ENCODE assay signal across 6 fruit fly cellular contexts in the genomic region with DNA sequence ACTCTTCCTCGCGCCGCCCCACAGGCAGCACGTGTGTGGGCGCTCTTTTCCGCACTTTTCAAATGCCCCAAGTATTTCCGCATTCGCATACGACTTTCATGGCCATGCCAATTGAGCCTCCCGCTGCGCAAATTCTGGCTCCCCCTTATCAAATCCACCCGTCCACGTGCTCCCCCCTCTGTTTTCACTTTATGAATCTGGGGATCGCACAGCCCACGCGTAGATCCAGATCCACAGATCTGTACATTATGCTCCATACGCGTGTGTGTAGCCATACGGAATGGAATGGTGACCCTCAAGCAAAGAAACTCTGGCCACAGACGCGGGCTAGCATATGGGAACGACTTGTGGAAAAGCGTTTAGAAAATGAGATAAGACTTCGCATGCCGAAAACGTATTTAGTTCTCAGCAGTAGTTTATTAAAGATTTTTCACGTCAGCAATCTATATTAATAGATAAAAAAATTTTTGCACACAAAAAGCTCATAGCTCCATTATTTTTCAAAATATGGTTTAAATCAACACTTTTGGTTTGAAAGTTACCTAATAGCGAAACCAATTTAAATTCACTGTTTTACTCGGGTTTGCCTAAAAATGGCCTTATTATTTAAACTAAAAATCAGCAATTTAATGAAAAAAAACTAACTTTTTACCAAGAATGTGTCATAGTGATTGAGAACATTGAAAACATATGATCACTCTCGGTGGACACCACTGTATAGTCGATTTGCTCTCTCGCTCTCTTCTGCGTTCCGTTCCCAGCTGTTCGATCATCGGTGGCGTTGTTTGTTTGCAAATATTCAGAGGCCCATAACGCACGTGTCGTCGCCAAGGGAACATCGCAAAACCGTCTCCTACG.
A peak's percentile ranks its signal among the peaks of the same experiment; 100 is the strongest.
TF ChIP-seq lines count a peak whose summit lies in the region.

No protein-coding gene starts in this region.

- no peak for TF ChIP-seq CTCF in whole organism, embryonic (GFP tag; optimal IDR thresholded peaks at IDR 0.05; lab: Kevin White, UChicago)

TF ChIP-seq in Kc167, 6 proteins besides CTCF, POLR2A, EP300 and RAD21:
- TF ChIP-seq ttk (optimal IDR thresholded peaks at IDR 0.05; lab: Kevin White, UChicago) (no peak), h (optimal IDR thresholded peaks at IDR 0.05; lab: Kevin White, UChicago) (peak; percentile 63)

TF ChIP-seq in whole organism, adult, 20 proteins besides CTCF, POLR2A, EP300 and RAD21 (continues in another document):
- peak; percentile 2 for TF ChIP-seq CG7045 (GFP tag; optimal IDR thresholded peaks at IDR 0.05; lab: Kevin White, UChicago)
- TF ChIP-seq Crg-1 (GFP tag; optimal IDR thresholded peaks at IDR 0.05; lab: Kevin White, UChicago), result no peak
- TF ChIP-seq CG33017 (tag; optimal IDR thresholded peaks at IDR 0.05; lab: Kevin White, UChicago), result no peak
- TF ChIP-seq Hr96 (GFP tag; optimal IDR thresholded peaks at IDR 0.05; lab: Kevin White, UChicago), result peak; percentile 40
- peak; percentile 80 for TF ChIP-seq Mnt (GFP tag; optimal IDR thresholded peaks at IDR 0.05; lab: Kevin White, UChicago)
- TF ChIP-seq CG5204 (GFP tag; optimal IDR thresholded peaks at IDR 0.05; lab: Kevin White, UChicago), result peak; percentile 51
- no peak for TF ChIP-seq pad (GFP tag; optimal IDR thresholded peaks at IDR 0.05; lab: Kevin White, UChicago)
- no peak for TF ChIP-seq cnc (optimal IDR thresholded peaks at IDR 0.05; lab: Kevin White, UChicago)
- TF ChIP-seq tj (GFP tag; optimal IDR thresholded peaks at IDR 0.05; lab: Kevin White, UChicago), result peak; percentile 60
- peak; percentile 5 for TF ChIP-seq CG7101 (tag; optimal IDR thresholded peaks at IDR 0.05; lab: Kevin White, UChicago)
- TF ChIP-seq toe (GFP tag; optimal IDR thresholded peaks at IDR 0.05; lab: Kevin White, UChicago), result peak; percentile 0
- no peak for TF ChIP-seq cic (GFP tag; optimal IDR thresholded peaks at IDR 0.05; lab: Kevin White, UChicago)
- TF ChIP-seq CG11617 (GFP tag; optimal IDR thresholded peaks at IDR 0.05; lab: Kevin White, UChicago), result peak; percentile 70
- TF ChIP-seq CG12768 (GFP tag; optimal IDR thresholded peaks at IDR 0.05; lab: Kevin White, UChicago), result no peak
- TF ChIP-seq kay (GFP tag; lab: Kevin White, UChicago; ENCODE audit: borderline replicate concordance), result no peak
- TF ChIP-seq bab1 (GFP tag; optimal IDR thresholded peaks at IDR 0.05; lab: Kevin White, UChicago), result peak; percentile 76

TF ChIP-seq in whole organism, embryonic, 481 proteins besides CTCF, POLR2A, EP300 and RAD21 (continues in another document):
- peak; percentile 47 for TF ChIP-seq caup (GFP tag; optimal IDR thresholded peaks at IDR 0.05; lab: Kevin White, UChicago; ENCODE audit: severe bottlenecking)
- TF ChIP-seq Dll (GFP tag; IDR thresholded peaks at IDR 0.05; lab: Robert Waterston, UW; ENCODE audit: partially characterized antibody), result no peak
- TF ChIP-seq CG17361 (GFP tag; IDR thresholded peaks at IDR 0.05; lab: Robert Waterston, UW), result peak; percentile 87
- peak; percentile 68 for TF ChIP-seq CG6765 (GFP tag; optimal IDR thresholded peaks at IDR 0.05; lab: Kevin White, UChicago)
- peak; percentile 24 for TF ChIP-seq CG5180 (GFP tag; optimal IDR thresholded peaks at IDR 0.05; lab: Kevin White, UChicago)
- peak; percentile 52 for TF ChIP-seq CG17829 (tag; optimal IDR thresholded peaks at IDR 0.05; lab: Kevin White, UChicago)
- TF ChIP-seq dm (GFP tag; optimal IDR thresholded peaks at IDR 0.05; lab: Kevin White, UChicago), result peak; percentile 46
- TF ChIP-seq CG10959 (GFP tag; IDR thresholded peaks at IDR 0.05; lab: Robert Waterston, UW), result no peak
- no peak for TF ChIP-seq Doc3 (GFP tag; IDR thresholded peaks at IDR 0.05; lab: Robert Waterston, UW; ENCODE audit: partially characterized antibody)
- peak in 1 of 3 experiments; percentile 54 for TF ChIP-seq lola (GFP tag; optimal IDR thresholded peaks at IDR 0.05; lab: Kevin White, UChicago)
- TF ChIP-seq pfk (GFP tag; optimal IDR thresholded peaks at IDR 0.05; lab: Kevin White, UChicago), result peak; percentile 80
- TF ChIP-seq CG15514 (GFP tag; optimal IDR thresholded peaks at IDR 0.05; lab: Kevin White, UChicago), result peak; percentile 15
- TF ChIP-seq CG12769 (tag; optimal IDR thresholded peaks at IDR 0.05; lab: Kevin White, UChicago), result peak; percentile 85
- peak in 1 of 2 experiments; percentile 70 for TF ChIP-seq crp (GFP tag; optimal IDR thresholded peaks at IDR 0.05; lab: Kevin White, UChicago)
- TF ChIP-seq Atf6 (GFP tag; IDR thresholded peaks at IDR 0.05; lab: Robert Waterston, UW), result peak; percentile 39; the same call in 1 of the 2 replicates

TF ChIP-seq in whole organism, prepupa, 60 proteins besides CTCF, POLR2A, EP300 and RAD21 (continues in another document):
- TF ChIP-seq Eip78C (GFP tag; lab: Kevin White, UChicago) (peak; percentile 93), net (GFP tag; optimal IDR thresholded peaks at IDR 0.05; lab: Kevin White, UChicago) (peak; percentile 68), CG6808 (GFP tag; optimal IDR thresholded peaks at IDR 0.05; lab: Kevin White, UChicago) (peak; percentile 42), CG8632 (GFP tag; optimal IDR thresholded peaks at IDR 0.05; lab: Kevin White, UChicago) (peak; percentile 62), Smox (GFP tag; optimal IDR thresholded peaks at IDR 0.05; lab: Kevin White, UChicago) (peak; percentile 54), CG15336 (GFP tag; IDR thresholded peaks at IDR 0.05; lab: Robert Waterston, UW) (peak; percentile 32; the same call in 1 of the 2 replicates), CG31627 (GFP tag; optimal IDR thresholded peaks at IDR 0.05; lab: Kevin White, UChicago) (peak; percentile 55), Hr39 (GFP tag; optimal IDR thresholded peaks at IDR 0.05; lab: Kevin White, UChicago) (peak; percentile 67), Ets21C (GFP tag; optimal IDR thresholded peaks at IDR 0.05; lab: Kevin White, UChicago) (peak; percentile 44), spab (GFP tag; optimal IDR thresholded peaks at IDR 0.05; lab: Kevin White, UChicago) (peak; percentile 40), dsx (GFP tag; optimal IDR thresholded peaks at IDR 0.05; lab: Kevin White, UChicago; ENCODE audit: poor library complexity, severe bottlenecking) (peak; percentile 36), salr (GFP tag; optimal IDR thresholded peaks at IDR 0.05; lab: Kevin White, UChicago) (peak in 1 of 2 experiments; percentile 77), OdsH (GFP tag; optimal IDR thresholded peaks at IDR 0.05; lab: Kevin White, UChicago) (peak; percentile 70), CG10631 (GFP tag; optimal IDR thresholded peaks at IDR 0.05; lab: Kevin White, UChicago) (peak; percentile 64), CG11294 (GFP tag; IDR thresholded peaks at IDR 0.05; lab: Robert Waterston, UW) (no peak), achi (GFP tag; optimal IDR thresholded peaks at IDR 0.05; lab: Kevin White, UChicago) (peak; percentile 65)

TF ChIP-seq in whole organism, pupa, 21 proteins besides CTCF, POLR2A, EP300 and RAD21 (continues in another document):
- TF ChIP-seq rn (GFP tag; IDR thresholded peaks at IDR 0.05; lab: Robert Waterston, UW) (no peak), CG14655 (GFP tag; optimal IDR thresholded peaks at IDR 0.05; lab: Kevin White, UChicago) (peak; percentile 78), Snoo (tag; optimal IDR thresholded peaks at IDR 0.05; lab: Kevin White, UChicago) (peak; percentile 13), CG34367 (tag; optimal IDR thresholded peaks at IDR 0.05; lab: Kevin White, UChicago) (peak; percentile 20), D1 (tag; optimal IDR thresholded peaks at IDR 0.05; lab: Kevin White, UChicago) (no peak), CG12605 (GFP tag; IDR thresholded peaks at IDR 0.05; lab: Robert Waterston, UW) (no peak), CG32121 (GFP tag; IDR thresholded peaks at IDR 0.05; lab: Robert Waterston, UW) (peak; percentile 33; the same call in 1 of the 2 replicates), EcR (GFP tag; optimal IDR thresholded peaks at IDR 0.05; lab: Kevin White, UChicago) (no peak), CG10348 (GFP tag; IDR thresholded peaks at IDR 0.05; lab: Robert Waterston, UW) (no peak), gl (tag; optimal IDR thresholded peaks at IDR 0.05; lab: Kevin White, UChicago) (no peak), Pif1B (GFP tag; optimal IDR thresholded peaks at IDR 0.05; lab: Kevin White, UChicago) (peak; percentile 60), CG15710 (tag; optimal IDR thresholded peaks at IDR 0.05; lab: Kevin White, UChicago) (peak; percentile 21), CG13204 (GFP tag; optimal IDR thresholded peaks at IDR 0.05; lab: Kevin White, UChicago) (no peak), CG17806 (tag; optimal IDR thresholded peaks at IDR 0.05; lab: Kevin White, UChicago) (peak; percentile 19), CG9948 (tag; optimal IDR thresholded peaks at IDR 0.05; lab: Kevin White, UChicago) (peak; percentile 34), Ets98B (GFP tag; IDR thresholded peaks at IDR 0.05; lab: Robert Waterston, UW) (no peak), CG4496 (GFP tag; IDR thresholded peaks at IDR 0.05; lab: Robert Waterston, UW) (no peak; the same call in 2 of the 3 replicates), fd96Ca (GFP tag; IDR thresholded peaks at IDR 0.05; lab: Robert Waterston, UW) (no peak)

TF ChIP-seq in whole organism, wandering third instar larva, 38 proteins besides CTCF, POLR2A, EP300 and RAD21 (continues in another document):
- TF ChIP-seq br (GFP tag; optimal IDR thresholded peaks at IDR 0.05; lab: Kevin White, UChicago), result peak; percentile 59
- no peak for TF ChIP-seq Hr83 (GFP tag; optimal IDR thresholded peaks at IDR 0.05; lab: Kevin White, UChicago; ENCODE audit: poor library complexity, severe bottlenecking)
- peak; percentile 59 for TF ChIP-seq woc (GFP tag; optimal IDR thresholded peaks at IDR 0.05; lab: Kevin White, UChicago)
- TF ChIP-seq Vsx2 (GFP tag; optimal IDR thresholded peaks at IDR 0.05; lab: Kevin White, UChicago; ENCODE audit: partially characterized antibody), result no peak
- TF ChIP-seq fru (GFP tag; optimal IDR thresholded peaks at IDR 0.05; lab: Kevin White, UChicago), result peak; percentile 68
- TF ChIP-seq OdsH (GFP tag; optimal IDR thresholded peaks at IDR 0.05; lab: Kevin White, UChicago), result peak; percentile 42
- TF ChIP-seq Rel (GFP tag; optimal IDR thresholded peaks at IDR 0.05; lab: Kevin White, UChicago), result no peak
- peak; percentile 13 for TF ChIP-seq Rel (tag; optimal IDR thresholded peaks at IDR 0.05; lab: Kevin White, UChicago)
- TF ChIP-seq h (GFP tag; optimal IDR thresholded peaks at IDR 0.05; lab: Kevin White, UChicago), result peak; percentile 27
- peak; percentile 43 for TF ChIP-seq Sp1 (GFP tag; optimal IDR thresholded peaks at IDR 0.05; lab: Kevin White, UChicago)
- peak; percentile 55 for TF ChIP-seq ey (GFP tag; optimal IDR thresholded peaks at IDR 0.05; lab: Kevin White, UChicago)
- peak; percentile 53 for TF ChIP-seq psq (GFP tag; optimal IDR thresholded peaks at IDR 0.05; lab: Kevin White, UChicago)
- TF ChIP-seq usp (GFP tag; optimal IDR thresholded peaks at IDR 0.05; lab: Kevin White, UChicago), result no peak
- TF ChIP-seq N (GFP tag; optimal IDR thresholded peaks at IDR 0.05; lab: Kevin White, UChicago), result no peak
- peak in 1 of 2 experiments; percentile 29 for TF ChIP-seq foxo (GFP tag; optimal IDR thresholded peaks at IDR 0.05; lab: Kevin White, UChicago)
- TF ChIP-seq lola (GFP tag; optimal IDR thresholded peaks at IDR 0.05; lab: Kevin White, UChicago), result no peak
- TF ChIP-seq rgr (GFP tag; optimal IDR thresholded peaks at IDR 0.05; lab: Kevin White, UChicago), result peak; percentile 50
- no peak for TF ChIP-seq Dfd (GFP tag; optimal IDR thresholded peaks at IDR 0.05; lab: Kevin White, UChicago)
- peak; percentile 27 for TF ChIP-seq Hnf4 (GFP tag; optimal IDR thresholded peaks at IDR 0.05; lab: Kevin White, UChicago)
